Fruit fly (Drosophila melanogaster) whole organism, embryonic: Measurements from ENCODE around the gene CG10984.
A peak's percentile ranks its signal among the peaks of the same experiment; 100 is the strongest.

Experiments
- BEAF-32 ChIP-seq: fragments of 200-800 bp; sonication (Bioruptor generic); optimal IDR thresholded peaks from 3 replicates; lab custom pipeline; 2017; ENCODE audit warnings: missing biosample characterization, missing genetic modification characterization, mild to moderate bottlenecking, moderate library complexity, missing genetic modification reagents
- Bgb ChIP-seq: fragments of 200-800 bp; sonication (Bioruptor generic); IDR thresholded peaks from 2 replicates; pipeline ENCODE4 v1.3.6; 2022; ENCODE audit warnings: missing biosample characterization, missing genetic modification characterization; ENCODE audit not compliant: partially characterized antibody
- BtbVII ChIP-seq: fragments of 200-800 bp; sonication (Bioruptor generic); optimal IDR thresholded peaks from 3 replicates; lab custom pipeline; 2017; ENCODE audit warnings: missing biosample characterization, mild to moderate bottlenecking, missing genetic modification characterization
- CG11696 ChIP-seq: fragments of 200-800 bp; sonication (Bioruptor generic); IDR thresholded peaks from 2 replicates; pipeline ENCODE4 v1.3.6; 2022; ENCODE audit warnings: missing biosample characterization, missing genetic modification characterization
- CG12659 ChIP-seq: fragments of 200-800 bp; sonication (Bioruptor generic); optimal IDR thresholded peaks from 3 replicates; lab custom pipeline; 2017; ENCODE audit warnings: mild to moderate bottlenecking, missing biosample characterization, missing genetic modification reagents, missing genetic modification characterization
- CG14860 ChIP-seq: fragments of 200-800 bp; sonication (Bioruptor generic); IDR thresholded peaks from 3 replicates; pipeline ENCODE4 v1.3.6; 2022; ENCODE audit warnings: missing biosample characterization, missing genetic modification characterization; ENCODE audit not compliant: partially characterized antibody
- CG1602 ChIP-seq: fragments of 200-800 bp; sonication (Bioruptor generic); optimal IDR thresholded peaks from 3 replicates; lab custom pipeline; 2016; ENCODE audit warnings: missing biosample characterization, missing genetic modification characterization
- CG1603 ChIP-seq: fragments of 200-800 bp; sonication (Bioruptor generic); optimal IDR thresholded peaks from 2 replicates; lab custom pipeline; 2019; ENCODE audit warnings: missing biosample characterization, mild to moderate bottlenecking, missing genetic modification characterization, moderate library complexity
- CG17186 ChIP-seq: fragments of 200-800 bp; sonication (Bioruptor generic); optimal IDR thresholded peaks from 3 replicates; lab custom pipeline; 2017; ENCODE audit warnings: missing biosample characterization, missing genetic modification reagents, missing genetic modification characterization
- CG17359 ChIP-seq: fragments of 200-800 bp; sonication (Bioruptor generic); optimal IDR thresholded peaks from 3 replicates; lab custom pipeline; 2018; ENCODE audit warnings: missing biosample characterization, mild to moderate bottlenecking, missing genetic modification characterization, moderate library complexity
- CG2889 ChIP-seq: fragments of 200-800 bp; sonication (Bioruptor generic); IDR thresholded peaks from 3 replicates; pipeline ENCODE4 v1.3.6; 2022; ENCODE audit warnings: missing biosample characterization, missing genetic modification characterization
- CG32767 ChIP-seq: fragments of 200-800 bp; sonication (Bioruptor generic); IDR thresholded peaks from 2 replicates; pipeline ENCODE4 v1.3.6; 2022; ENCODE audit warnings: missing biosample characterization, missing genetic modification characterization
- CG3726 ChIP-seq: fragments of 200-800 bp; sonication (Bioruptor generic); IDR thresholded peaks from 3 replicates; pipeline ENCODE4, ENCODE4 v1.3.6; 2022; ENCODE audit warnings: missing biosample characterization, missing genetic modification characterization
- CG4707 ChIP-seq: fragments of 200-800 bp; sonication (Bioruptor generic); optimal IDR thresholded peaks from 2 replicates; lab custom pipeline; 2018; ENCODE audit warnings: missing biosample characterization, mild to moderate bottlenecking, missing genetic modification characterization, moderate library complexity
- CG6791 ChIP-seq: fragments of 200-800 bp; sonication (Bioruptor generic); IDR thresholded peaks from 3 replicates; pipeline ENCODE4 v1.3.6; 2022; ENCODE audit warnings: missing biosample characterization, missing genetic modification characterization; ENCODE audit not compliant: partially characterized antibody
- CG7372 ChIP-seq: fragments of 200-800 bp; sonication (Bioruptor generic); IDR thresholded peaks from 2 replicates; pipeline ENCODE4 v1.3.6; 2022; ENCODE audit warnings: missing biosample characterization, missing genetic modification characterization
- CG7928 ChIP-seq: fragments of 200-800 bp; sonication (Bioruptor generic); optimal IDR thresholded peaks from 2 replicates; lab custom pipeline; 2017; ENCODE audit warnings: missing biosample characterization, mild to moderate bottlenecking, missing genetic modification characterization
- CTCF ChIP-seq: fragments of 200-800 bp; sonication (Bioruptor generic); optimal IDR thresholded peaks from 2 replicates; lab custom pipeline; 2017; ENCODE audit warnings: missing biosample characterization, mild to moderate bottlenecking, missing genetic modification characterization, moderate library complexity
- E2f2 ChIP-seq: fragments of 200-800 bp; sonication (Bioruptor generic); IDR thresholded peaks from 2 replicates; pipeline ENCODE4 v1.3.6; 2022; ENCODE audit warnings: missing biosample characterization, missing genetic modification characterization
- H15 ChIP-seq: fragments of 200-800 bp; sonication (Bioruptor generic); IDR thresholded peaks from 3 replicates; pipeline ENCODE4 v1.3.6; 2022; ENCODE audit warnings: missing biosample characterization, missing genetic modification characterization
- HmgZ ChIP-seq: fragments of 200-800 bp; sonication (Bioruptor generic); optimal IDR thresholded peaks from 2 replicates; lab custom pipeline; 2018; ENCODE audit warnings: missing biosample characterization, mild to moderate bottlenecking, missing genetic modification characterization
- Hmr ChIP-seq: fragments of 200-800 bp; sonication (Bioruptor generic); optimal IDR thresholded peaks from 3 replicates; lab custom pipeline; 2017; ENCODE audit warnings: mild to moderate bottlenecking, missing biosample characterization, missing genetic modification reagents, missing genetic modification characterization
- Lhr ChIP-seq: fragments of 200-800 bp; sonication (Bioruptor generic); optimal IDR thresholded peaks from 3 replicates; lab custom pipeline; 2017; ENCODE audit warnings: mild to moderate bottlenecking, missing biosample characterization, missing genetic modification reagents, missing genetic modification characterization
- MESR4 ChIP-seq: fragments of 200-800 bp; sonication (Bioruptor generic); optimal IDR thresholded peaks from 2 replicates; lab custom pipeline; 2018; ENCODE audit warnings: missing biosample characterization, mild to moderate bottlenecking, missing genetic modification characterization, moderate library complexity
- Nf-YC ChIP-seq: fragments of 200-800 bp; optimal IDR thresholded peaks from 3 replicates; lab custom pipeline; 2019; ENCODE audit warnings: missing biosample characterization, mild to moderate bottlenecking, missing genetic modification characterization, moderate library complexity
- Opbp ChIP-seq: fragments of 200-800 bp; sonication (Bioruptor generic); IDR thresholded peaks from 3 replicates; pipeline ENCODE4 v1.3.6; 2022; ENCODE audit warnings: missing biosample characterization, missing genetic modification characterization; ENCODE audit not compliant: partially characterized antibody
- Rfx ChIP-seq: fragments of 200-800 bp; sonication (Bioruptor generic); IDR thresholded peaks from 2 replicates; pipeline ENCODE4 v1.3.6; 2022; ENCODE audit warnings: missing biosample characterization, missing genetic modification characterization
- Rx ChIP-seq: fragments of 200-800 bp; sonication (Bioruptor generic); IDR thresholded peaks from 2 replicates; pipeline ENCODE4 v1.3.6; 2022; ENCODE audit warnings: missing biosample characterization, missing genetic modification characterization
- YL-1 ChIP-seq: fragments of 200-800 bp; sonication (Bioruptor generic); optimal IDR thresholded peaks from 3 replicates; lab custom pipeline; 2017; ENCODE audit warnings: missing biosample characterization, mild to moderate bottlenecking, missing genetic modification characterization
- chinmo ChIP-seq: fragments of 200-800 bp; sonication (Bioruptor generic); IDR thresholded peaks from 4 replicates; pipeline ENCODE4 v1.3.6; 2022; ENCODE audit warnings: missing biosample characterization, missing genetic modification characterization; ENCODE audit not compliant: partially characterized antibody
- ci ChIP-seq: fragments of 200-800 bp; sonication (Bioruptor generic); IDR thresholded peaks from 3 replicates; pipeline ENCODE4 v1.3.6; 2022; ENCODE audit warnings: missing biosample characterization, missing genetic modification characterization
- dimm ChIP-seq: fragments of 200-800 bp; sonication (Bioruptor generic); IDR thresholded peaks from 2 replicates; pipeline ENCODE4 v1.3.6; 2022; ENCODE audit warnings: missing biosample characterization, missing genetic modification characterization
- grau ChIP-seq: fragments of 200-800 bp; optimal IDR thresholded peaks from 3 replicates; lab custom pipeline; 2019; ENCODE audit warnings: missing biosample characterization, mild to moderate bottlenecking, missing genetic modification characterization, moderate library complexity
- gro ChIP-seq: fragments of 200-800 bp; sonication (Bioruptor generic); optimal IDR thresholded peaks from 2 replicates; lab custom pipeline; 2016; ENCODE audit warnings: missing biosample characterization, missing genetic modification characterization
- hb ChIP-seq: fragments of 200-800 bp; sonication (Bioruptor generic); IDR thresholded peaks from 3 replicates; pipeline ENCODE4 v1.3.6; 2022; ENCODE audit warnings: missing biosample characterization, missing genetic modification characterization; ENCODE audit not compliant: partially characterized antibody
- hbn ChIP-seq: fragments of 200-800 bp; sonication (Bioruptor generic); IDR thresholded peaks from 2 replicates; pipeline ENCODE4 v1.3.6; 2022; ENCODE audit warnings: missing biosample characterization, missing genetic modification characterization; ENCODE audit not compliant: partially characterized antibody
- knrl ChIP-seq: fragments of 200-800 bp; sonication (Bioruptor generic); IDR thresholded peaks from 3 replicates; pipeline ENCODE4 v1.3.6; 2022; ENCODE audit warnings: missing biosample characterization, missing genetic modification characterization; ENCODE audit not compliant: partially characterized antibody
- lola ChIP-seq, 3 experiments: fragments of >200 bp in 2 of 3; fragments of 200-800 bp in 1 of 3; sonication (Bioruptor generic) in 1 of 3; optimal IDR thresholded peaks; 2 replicates each; lab custom pipeline; 2017 to 2019; ENCODE audit warnings: missing biosample characterization in 3 of 3, missing genetic modification characterization in 3 of 3, mild to moderate bottlenecking in 1 of 3, moderate library complexity in 1 of 3
- nmo ChIP-seq: fragments of 200-800 bp; sonication (Bioruptor generic); optimal IDR thresholded peaks from 2 replicates; lab custom pipeline; 2018; ENCODE audit warnings: missing biosample characterization, mild to moderate bottlenecking, missing genetic modification characterization, moderate library complexity
- peb ChIP-seq: fragments of 200-800 bp; sonication (Bioruptor generic); IDR thresholded peaks from 2 replicates; pipeline ENCODE4 v1.3.6; 2022; ENCODE audit warnings: missing biosample characterization, missing genetic modification characterization
- pzg ChIP-seq: fragments of 200-800 bp; sonication (Bioruptor generic); optimal IDR thresholded peaks from 3 replicates; lab custom pipeline; 2018; ENCODE audit warnings: missing biosample characterization, mild to moderate bottlenecking, missing genetic modification characterization, moderate library complexity
- sd ChIP-seq: fragments of 200-800 bp; sonication (Bioruptor generic); optimal IDR thresholded peaks from 3 replicates; lab custom pipeline; 2018; ENCODE audit warnings: missing biosample characterization, mild to moderate bottlenecking, missing genetic modification characterization, moderate library complexity
- sens ChIP-seq: fragments of 200-800 bp; sonication (Bioruptor generic); peaks from one replicate; lab custom pipeline; 2016; ENCODE audit warnings: missing biosample characterization, missing genetic modification characterization
- seq ChIP-seq: fragments of 200-800 bp; sonication (Bioruptor generic); IDR thresholded peaks from 2 replicates; pipeline ENCODE4 v1.3.6; 2022; ENCODE audit warnings: missing biosample characterization, missing genetic modification characterization
- stwl ChIP-seq: fragments of 200-800 bp; sonication (Bioruptor generic); optimal IDR thresholded peaks from 3 replicates; lab custom pipeline; 2018; ENCODE audit warnings: missing biosample characterization, mild to moderate bottlenecking, missing genetic modification characterization, moderate library complexity
- tna ChIP-seq: fragments of 200-800 bp; sonication (Bioruptor generic); IDR thresholded peaks from 2 replicates; pipeline ENCODE4 v1.3.6; 2022; ENCODE audit warnings: missing biosample characterization, missing genetic modification characterization; ENCODE audit not compliant: partially characterized antibody
- trem ChIP-seq: fragments of 200-800 bp; optimal IDR thresholded peaks from 3 replicates; lab custom pipeline; 2019; ENCODE audit warnings: missing biosample characterization, mild to moderate bottlenecking, missing genetic modification characterization, moderate library complexity
- vnd ChIP-seq: fragments of 200-800 bp; sonication (Bioruptor generic); IDR thresholded peaks from 3 replicates; pipeline ENCODE4 v1.3.6; 2022; ENCODE audit warnings: missing biosample characterization, missing genetic modification characterization; ENCODE audit not compliant: partially characterized antibody
- wdn ChIP-seq: fragments of 200-800 bp; sonication (Bioruptor generic); IDR thresholded peaks from 2 replicates; pipeline ENCODE4 v1.3.6; 2022; ENCODE audit warnings: missing biosample characterization, missing genetic modification characterization

The CG10984 gene

dm6 chr3L:12794532-12794931 lies 44.6 kb downstream of the CG10984 start (continued):
- TF ChIP-seq pzg (GFP tag; lab: Kevin White, UChicago) (peak; percentile 88), hb (GFP tag; lab: Robert Waterston, UW) (peak; percentile 74; the same call in 2 of the 3 replicates), hbn (GFP tag; lab: Robert Waterston, UW) (peak; percentile 84), CTCF (GFP tag; lab: Kevin White, UChicago) (peak; percentile 3), CG3726 (no peak), E2f2 (GFP tag; lab: Robert Waterston, UW) (peak; percentile 96), Nf-YC (peak; percentile 88), CG17359 (peak; percentile 6), wdn (no peak), tna (GFP tag; lab: Robert Waterston, UW) (peak; percentile 81), BEAF-32 (GFP tag; lab: Kevin White, UChicago) (peak; percentile 82), grau (tag; lab: Kevin White, UChicago) (no peak), CG6791 (GFP tag; lab: Robert Waterston, UW) (peak; percentile 84), ci (GFP tag; lab: Robert Waterston, UW) (0 out of 3 replicates have a peak, but pooled peaks have one; percentile 23), trem (tag; lab: Kevin White, UChicago) (peak; percentile 7), chinmo (GFP tag; lab: Robert Waterston, UW) (peak; percentile 95), H15 (no peak), MESR4 (GFP tag; lab: Kevin White, UChicago) (peak; percentile 3), BtbVII (GFP tag; lab: Kevin White, UChicago) (no peak), gro (GFP tag; lab: Kevin White, UChicago) (no peak), Rfx (GFP tag; lab: Robert Waterston, UW) (peak; percentile 41; the same call in 1 of the 2 replicates), Hmr (GFP tag; lab: Kevin White, UChicago) (peak; percentile 41), CG2889 (GFP tag; lab: Robert Waterston, UW) (no peak), CG12659 (GFP tag; lab: Kevin White, UChicago) (peak; percentile 51), CG17186 (GFP tag; lab: Kevin White, UChicago) (peak; percentile 86), knrl (GFP tag; lab: Robert Waterston, UW) (peak; percentile 77), CG1602 (GFP tag; lab: Kevin White, UChicago) (no peak), CG11696 (GFP tag; lab: Robert Waterston, UW) (no peak), lola (GFP tag; optimal IDR thresholded peaks at IDR 0.05; lab: Kevin White, UChicago) (no peak), Opbp (GFP tag; lab: Robert Waterston, UW) (peak; percentile 85; the same call in 2 of the 3 replicates), stwl (tag; lab: Kevin White, UChicago) (peak; percentile 62), nmo (GFP tag; lab: Kevin White, UChicago) (peak; percentile 6), seq (GFP tag; lab: Robert Waterston, UW) (no peak), vnd (peak; percentile 72; the same call in 2 of the 3 replicates), CG7372 (GFP tag; lab: Robert Waterston, UW) (0 out of 2 replicates have a peak, but pooled peaks have one; percentile 19), sd (peak; percentile 44), YL-1 (GFP tag; lab: Kevin White, UChicago) (peak; percentile 55), Bgb (GFP tag; lab: Robert Waterston, UW) (peak; percentile 92), dimm (GFP tag; lab: Robert Waterston, UW) (no peak), peb (GFP tag; lab: Robert Waterston, UW) (no peak), CG14860 (GFP tag; lab: Robert Waterston, UW) (peak; percentile 76), HmgZ (peak; percentile 72), Rx (GFP tag; lab: Robert Waterston, UW) (no peak), CG1603 (tag; lab: Kevin White, UChicago) (peak; percentile 51), CG32767 (GFP tag; lab: Robert Waterston, UW) (0 out of 2 replicates have a peak, but pooled peaks have one; percentile 19), CG7928 (no peak), Lhr (GFP tag; lab: Kevin White, UChicago) (peak; percentile 39), sens (GFP tag; lab: Kevin White, UChicago) (no peak), CG4707 (GFP tag; lab: Kevin White, UChicago) (no peak)
